Fruit fly (Drosophila melanogaster) whole organism, prepupa: ENCODE data around the gene CG12674.

Source experiments
- Blimp-1 ChIP-seq: fragments of 200-800 bp; sonication (Bioruptor generic); optimal IDR thresholded peaks from 3 replicates; lab custom pipeline; 2017; ENCODE audit warnings: missing biosample characterization, missing genetic modification characterization, mild to moderate bottlenecking, moderate library complexity, missing genetic modification reagents
- CG10631 ChIP-seq: fragments of 200-800 bp; sonication (Bioruptor generic); optimal IDR thresholded peaks from 2 replicates; lab custom pipeline; 2016; ENCODE audit warnings: missing biosample characterization, missing genetic modification characterization
- CG10669 ChIP-seq: fragments of 200-800 bp; sonication (Bioruptor generic); optimal IDR thresholded peaks from 3 replicates; lab custom pipeline; 2018; ENCODE audit warnings: missing biosample characterization, mild to moderate bottlenecking, missing genetic modification characterization, moderate library complexity
- CG11294 ChIP-seq: fragments of 200-800 bp; sonication (Bioruptor generic); IDR thresholded peaks from 2 replicates; pipeline ENCODE4 v1.3.6; 2022; ENCODE audit warnings: missing biosample characterization, missing genetic modification characterization
- CG11762 ChIP-seq: fragments of 200-800 bp; sonication (Bioruptor generic); optimal IDR thresholded peaks from 3 replicates; lab custom pipeline; 2016; ENCODE audit warnings: missing biosample characterization, missing genetic modification characterization; ENCODE audit not compliant: insufficient read depth
- CG11902 ChIP-seq: fragments of 200-800 bp; sonication (Bioruptor generic); optimal IDR thresholded peaks from 3 replicates; lab custom pipeline; 2016; ENCODE audit warnings: missing biosample characterization, missing genetic modification characterization
- CG15336 ChIP-seq: fragments of 200-800 bp; sonication (Bioruptor generic); IDR thresholded peaks from 2 replicates; pipeline ENCODE4 v1.3.6; 2022; ENCODE audit warnings: missing biosample characterization, missing genetic modification characterization
- CG1621 ChIP-seq: fragments of 200-800 bp; sonication (Bioruptor generic); optimal IDR thresholded peaks from 3 replicates; lab custom pipeline; 2018; ENCODE audit warnings: missing biosample characterization, mild to moderate bottlenecking, missing genetic modification characterization
- CG16779 ChIP-seq: fragments of 200-800 bp; sonication (Bioruptor generic); optimal IDR thresholded peaks from 3 replicates; lab custom pipeline; 2017; ENCODE audit warnings: missing biosample characterization, mild to moderate bottlenecking, missing genetic modification characterization
- CG3032 ChIP-seq: fragments of 200-800 bp; optimal IDR thresholded peaks from 2 replicates; lab custom pipeline; 2019; ENCODE audit warnings: missing biosample characterization, mild to moderate bottlenecking, missing genetic modification characterization, moderate library complexity
- CG31627 ChIP-seq: fragments of 200-800 bp; sonication (Bioruptor generic); optimal IDR thresholded peaks from 3 replicates; lab custom pipeline; 2016; ENCODE audit warnings: missing biosample characterization, missing genetic modification characterization
- CG32006 ChIP-seq: fragments of 200-800 bp; sonication (Bioruptor generic); optimal IDR thresholded peaks from 3 replicates; lab custom pipeline; 2017; ENCODE audit warnings: missing biosample characterization, mild to moderate bottlenecking, missing genetic modification characterization
- CG4318 ChIP-seq: fragments of 200-800 bp; sonication (Bioruptor generic); optimal IDR thresholded peaks from 3 replicates; lab custom pipeline; 2017; ENCODE audit warnings: missing biosample characterization, mild to moderate bottlenecking, missing genetic modification characterization
- CG6163 ChIP-seq: fragments of 200-800 bp; sonication (Bioruptor generic); IDR thresholded peaks from 3 replicates; pipeline ENCODE4 v1.3.6; 2022; ENCODE audit warnings: missing biosample characterization, missing genetic modification characterization
- CG6276 ChIP-seq: fragments of 200-800 bp; sonication (Bioruptor generic); optimal IDR thresholded peaks from 2 replicates; lab custom pipeline; 2017; ENCODE audit warnings: missing biosample characterization, mild to moderate bottlenecking, missing genetic modification characterization
- CG6792 ChIP-seq: fragments of 200-800 bp; sonication (Bioruptor generic); optimal IDR thresholded peaks from 3 replicates; lab custom pipeline; 2016; ENCODE audit warnings: missing biosample characterization, missing genetic modification characterization
- CG6808 ChIP-seq: fragments of 200-800 bp; sonication (Bioruptor generic); optimal IDR thresholded peaks from 3 replicates; lab custom pipeline; 2017; ENCODE audit warnings: missing biosample characterization, missing genetic modification characterization, mild to moderate bottlenecking, moderate library complexity, missing genetic modification reagents
- CG6854 ChIP-seq: fragments of 200-800 bp; sonication (Bioruptor generic); optimal IDR thresholded peaks from 2 replicates; lab custom pipeline; 2017; ENCODE audit warnings: missing biosample characterization, mild to moderate bottlenecking, missing genetic modification characterization
- CG7368 ChIP-seq: fragments of 200-800 bp; sonication (Bioruptor generic); optimal IDR thresholded peaks from 3 replicates; lab custom pipeline; 2016; ENCODE audit warnings: missing biosample characterization, missing genetic modification characterization
- CG8119 ChIP-seq: fragments of 200-800 bp; sonication (Bioruptor generic); IDR thresholded peaks from 3 replicates; pipeline ENCODE4 v1.3.6; 2022; ENCODE audit warnings: missing biosample characterization, missing genetic modification characterization
- CG8319 ChIP-seq: fragments of 200-800 bp; sonication (Bioruptor generic); optimal IDR thresholded peaks from 3 replicates; lab custom pipeline; 2016; ENCODE audit warnings: missing biosample characterization, missing genetic modification characterization
- CG8632 ChIP-seq: fragments of 200-800 bp; sonication (Bioruptor generic); optimal IDR thresholded peaks from 3 replicates; lab custom pipeline; 2016; ENCODE audit warnings: missing biosample characterization, missing genetic modification characterization
- CG9139 ChIP-seq: fragments of 200-800 bp; sonication (Bioruptor generic); optimal IDR thresholded peaks from 3 replicates; lab custom pipeline; 2017; ENCODE audit warnings: missing biosample characterization, mild to moderate bottlenecking, missing genetic modification characterization
- Eip75B ChIP-seq: fragments of 200-800 bp; sonication (Bioruptor generic); optimal IDR thresholded peaks from 3 replicates; lab custom pipeline; 2016; ENCODE audit warnings: missing biosample characterization, missing genetic modification characterization
- Eip78C ChIP-seq: fragments of 200-800 bp; sonication (Bioruptor generic); peaks from one replicate; lab custom pipeline; 2016; ENCODE audit warnings: missing biosample characterization, missing genetic modification characterization
- Eip93F ChIP-seq: fragments of 200-800 bp; sonication (Bioruptor generic); optimal IDR thresholded peaks from 2 replicates; lab custom pipeline; 2016; ENCODE audit warnings: missing biosample characterization, mild to moderate bottlenecking, missing genetic modification characterization
- Ets21C ChIP-seq: fragments of 200-800 bp; sonication (Bioruptor generic); optimal IDR thresholded peaks from 3 replicates; lab custom pipeline; 2016; ENCODE audit warnings: missing biosample characterization, missing genetic modification characterization
- Ets96B ChIP-seq: fragments of 200-800 bp; optimal IDR thresholded peaks from 2 replicates; lab custom pipeline; 2019; ENCODE audit warnings: missing biosample characterization, mild to moderate bottlenecking, missing genetic modification characterization, moderate library complexity
- Gug ChIP-seq: fragments of 200-800 bp; sonication (Bioruptor generic); IDR thresholded peaks from 2 replicates; pipeline ENCODE4 v1.3.6; 2022; ENCODE audit warnings: missing biosample characterization, missing genetic modification characterization
- Hr38 ChIP-seq: sonication (Bioruptor generic); optimal IDR thresholded peaks from 2 replicates; lab custom pipeline; 2016; ENCODE audit warnings: missing biosample characterization, missing genetic modification characterization
- Hr39 ChIP-seq: fragments of 200-800 bp; sonication (Bioruptor generic); optimal IDR thresholded peaks from 2 replicates; lab custom pipeline; 2016; ENCODE audit warnings: missing biosample characterization, missing genetic modification characterization
- Hr4 ChIP-seq: fragments of 200-800 bp; sonication (Bioruptor generic); optimal IDR thresholded peaks from 3 replicates; lab custom pipeline; 2016; ENCODE audit warnings: missing biosample characterization, missing genetic modification characterization
- Lpt ChIP-seq: fragments of 200-800 bp; sonication (Bioruptor generic); optimal IDR thresholded peaks from 3 replicates; lab custom pipeline; 2016; ENCODE audit warnings: missing biosample characterization, missing genetic modification characterization
- OdsH ChIP-seq: fragments of 200-800 bp; sonication (Bioruptor generic); optimal IDR thresholded peaks from 3 replicates; lab custom pipeline; 2016; ENCODE audit warnings: missing biosample characterization, missing genetic modification characterization
- Smox ChIP-seq: fragments of 200-800 bp; sonication (Bioruptor generic); optimal IDR thresholded peaks from 3 replicates; lab custom pipeline; 2016; ENCODE audit warnings: missing biosample characterization, missing genetic modification characterization
- Sox102F ChIP-seq: fragments of 200-800 bp; sonication (Bioruptor generic); optimal IDR thresholded peaks from 2 replicates; lab custom pipeline; 2016; ENCODE audit warnings: missing biosample characterization, mild to moderate bottlenecking, missing genetic modification characterization
- Sox14 ChIP-seq: fragments of 200-800 bp; sonication (Bioruptor generic); optimal IDR thresholded peaks from 3 replicates; lab custom pipeline; 2016; ENCODE audit warnings: missing biosample characterization, missing genetic modification characterization
- Sox15 ChIP-seq: fragments of 200-800 bp; sonication (Bioruptor generic); optimal IDR thresholded peaks from 3 replicates; lab custom pipeline; 2016; ENCODE audit warnings: missing biosample characterization, missing genetic modification characterization
- acj6 ChIP-seq: fragments of 200-800 bp; sonication (Bioruptor generic); optimal IDR thresholded peaks from 3 replicates; lab custom pipeline; 2016; ENCODE audit warnings: missing biosample characterization, missing genetic modification characterization
- dac ChIP-seq: fragments of 200-800 bp; sonication (Bioruptor generic); optimal IDR thresholded peaks from 2 replicates; lab custom pipeline; 2017; ENCODE audit warnings: missing biosample characterization, mild to moderate bottlenecking, missing genetic modification characterization
- dsx ChIP-seq: fragments of 200-800 bp; optimal IDR thresholded peaks from 3 replicates; lab custom pipeline; 2019; ENCODE audit warnings: missing biosample characterization, mild to moderate bottlenecking, missing genetic modification characterization, moderate library complexity; ENCODE audit not compliant: poor library complexity, severe bottlenecking
- esn ChIP-seq: fragments of 200-800 bp; sonication (Bioruptor generic); optimal IDR thresholded peaks from 2 replicates; lab custom pipeline; 2016; ENCODE audit warnings: missing biosample characterization, mild to moderate bottlenecking, missing genetic modification characterization, moderate library complexity
- fd59A ChIP-seq: fragments of 200-800 bp; sonication (Bioruptor generic); optimal IDR thresholded peaks from 2 replicates; lab custom pipeline; 2017; ENCODE audit warnings: missing biosample characterization, mild to moderate bottlenecking, missing genetic modification characterization, missing genetic modification reagents
- fd85E ChIP-seq: fragments of 200-800 bp; sonication (Bioruptor generic); optimal IDR thresholded peaks from 3 replicates; lab custom pipeline; 2016; ENCODE audit warnings: missing biosample characterization, missing genetic modification characterization
- fkh ChIP-seq: fragments of 200-800 bp; sonication (Bioruptor generic); optimal IDR thresholded peaks from 3 replicates; lab custom pipeline; 2017; ENCODE audit warnings: missing biosample characterization, mild to moderate bottlenecking, missing genetic modification characterization, moderate library complexity
- lz ChIP-seq: fragments of 200-800 bp; sonication (Bioruptor generic); optimal IDR thresholded peaks from 3 replicates; lab custom pipeline; 2016; ENCODE audit warnings: missing biosample characterization, missing genetic modification characterization
- net ChIP-seq: fragments of 200-800 bp; sonication (Bioruptor generic); optimal IDR thresholded peaks from 3 replicates; lab custom pipeline; 2016; ENCODE audit warnings: missing biosample characterization, missing genetic modification characterization
- pdm3 ChIP-seq: fragments of 200-800 bp; sonication (Bioruptor generic); optimal IDR thresholded peaks from 3 replicates; lab custom pipeline; 2016; ENCODE audit warnings: missing biosample characterization, missing genetic modification characterization
- salr ChIP-seq, 2 experiments: fragments of 200-800 bp; sonication (Bioruptor generic); optimal IDR thresholded peaks; 3 replicates each; lab custom pipeline; 2016 to 2018; ENCODE audit warnings: missing biosample characterization in 2 of 2, missing genetic modification characterization in 2 of 2, mild to moderate bottlenecking in 1 of 2
- ss ChIP-seq, 2 experiments: fragments of 200-800 bp; sonication (Bioruptor generic); optimal IDR thresholded peaks; 2 replicates in 1 of 2; 3 replicates in 1 of 2; lab custom pipeline; 2017 to 2018; ENCODE audit warnings: mild to moderate bottlenecking in 2 of 2, missing biosample characterization in 2 of 2, missing genetic modification characterization in 2 of 2, moderate library complexity in 1 of 2
- topi ChIP-seq: fragments of 200-800 bp; sonication (Bioruptor generic); optimal IDR thresholded peaks from 3 replicates; lab custom pipeline; 2016; ENCODE audit warnings: missing biosample characterization, missing genetic modification characterization
- vri ChIP-seq: fragments of 200-800 bp; sonication (Bioruptor generic); optimal IDR thresholded peaks from 3 replicates; lab custom pipeline; 2016; ENCODE audit warnings: missing biosample characterization, mild to moderate bottlenecking, missing genetic modification characterization

Gene CG12674

dm6 chr2L:2072970-2073369, 6.7 kb upstream of the CG12674 start:
- no peak for TF ChIP-seq Hr38 (GFP tag; lab: Kevin White, UChicago)
- peak; percentile 13 for TF ChIP-seq topi (GFP tag; lab: Kevin White, UChicago)
- no peak for TF ChIP-seq CG9139 (GFP tag; lab: Kevin White, UChicago)
- TF ChIP-seq ss (GFP tag; optimal IDR thresholded peaks at IDR 0.05; lab: Kevin White, UChicago), result peak in 1 of 2 experiments; percentile 62
- TF ChIP-seq CG8119 (GFP tag; lab: Robert Waterston, UW), result 0 out of 3 replicates have a peak, but pooled peaks have one; percentile 14
- TF ChIP-seq lz (GFP tag; lab: Kevin White, UChicago), result peak; percentile 13
- peak; percentile 29 for TF ChIP-seq Hr39 (GFP tag; lab: Kevin White, UChicago)
- TF ChIP-seq CG10669 (GFP tag; lab: Kevin White, UChicago), result peak; percentile 51
- TF ChIP-seq CG8632, result peak; percentile 6
- TF ChIP-seq net (GFP tag; lab: Kevin White, UChicago), result no peak
- no peak for TF ChIP-seq CG1621 (tag; lab: Kevin White, UChicago)
- TF ChIP-seq Ets96B (tag; lab: Kevin White, UChicago), result peak; percentile 51
- peak; percentile 22 for TF ChIP-seq dsx
- TF ChIP-seq pdm3, result peak; percentile 36
- TF ChIP-seq Sox102F (GFP tag; lab: Kevin White, UChicago), result no peak
- TF ChIP-seq OdsH (GFP tag; lab: Kevin White, UChicago), result peak; percentile 7
- TF ChIP-seq CG4318 (GFP tag; lab: Kevin White, UChicago), result no peak
- TF ChIP-seq fd85E (GFP tag; lab: Kevin White, UChicago), result no peak
- TF ChIP-seq Eip93F (GFP tag; lab: Kevin White, UChicago), result no peak
- no peak for TF ChIP-seq CG11762 (GFP tag; lab: Kevin White, UChicago)
- TF ChIP-seq Gug, result no peak
- no peak for TF ChIP-seq CG3032 (tag; lab: Kevin White, UChicago)
- TF ChIP-seq CG6276 (GFP tag; lab: Kevin White, UChicago), result no peak
- peak; percentile 41 for TF ChIP-seq CG6808 (GFP tag; lab: Kevin White, UChicago)
- TF ChIP-seq acj6, result peak; percentile 35
- TF ChIP-seq esn (GFP tag; lab: Kevin White, UChicago), result no peak
- TF ChIP-seq CG6792 (GFP tag; lab: Kevin White, UChicago), result peak; percentile 8
- no peak for TF ChIP-seq CG6854 (GFP tag; lab: Kevin White, UChicago)
- TF ChIP-seq Ets21C (GFP tag; lab: Kevin White, UChicago), result no peak
- TF ChIP-seq CG6163 (GFP tag; lab: Robert Waterston, UW), result peak; percentile 41; the same call in 1 of the 3 replicates
- no peak for TF ChIP-seq CG15336 (GFP tag; lab: Robert Waterston, UW)
- TF ChIP-seq Blimp-1 (GFP tag; lab: Kevin White, UChicago), result no peak
- TF ChIP-seq CG7368 (GFP tag; lab: Kevin White, UChicago), result peak; percentile 13
- peak; percentile 27 for TF ChIP-seq Hr4
- TF ChIP-seq Eip78C (GFP tag; lab: Kevin White, UChicago), result peak; percentile 32
- no peak for TF ChIP-seq Sox15 (GFP tag; lab: Kevin White, UChicago)
- TF ChIP-seq CG8319, result peak; percentile 9
- no peak for TF ChIP-seq fkh (GFP tag; lab: Kevin White, UChicago)
- TF ChIP-seq fd59A (GFP tag; lab: Kevin White, UChicago), result peak; percentile 43
- peak; percentile 17 for TF ChIP-seq Smox
- TF ChIP-seq dac, result no peak
- no peak for TF ChIP-seq Lpt
- TF ChIP-seq Eip75B (GFP tag; lab: Kevin White, UChicago), result peak; percentile 41
- peak; percentile 43 for TF ChIP-seq CG10631
- peak in 1 of 2 experiments; percentile 41 for TF ChIP-seq salr (GFP tag; optimal IDR thresholded peaks at IDR 0.05; lab: Kevin White, UChicago)
- TF ChIP-seq CG31627, result no peak
- TF ChIP-seq vri (GFP tag; lab: Kevin White, UChicago), result no peak
- TF ChIP-seq CG16779 (tag; lab: Kevin White, UChicago), result no peak
- TF ChIP-seq CG11902, result no peak
- TF ChIP-seq CG32006 (GFP tag; lab: Kevin White, UChicago), result peak; percentile 21
- no peak for TF ChIP-seq Sox14 (GFP tag; lab: Kevin White, UChicago)
- TF ChIP-seq CG11294 (GFP tag; lab: Robert Waterston, UW), result no peak
